Fruit fly (Drosophila melanogaster) whole organism, prepupa: Measurements from ENCODE around the gene CG32026.

Source experiments
- Blimp-1 ChIP-seq: fragments of 200-800 bp; sonication (Bioruptor generic); optimal IDR thresholded peaks from 3 replicates; lab custom pipeline; 2017; ENCODE audit warnings: missing biosample characterization, missing genetic modification characterization, mild to moderate bottlenecking, moderate library complexity, missing genetic modification reagents
- CG10669 ChIP-seq: fragments of 200-800 bp; sonication (Bioruptor generic); optimal IDR thresholded peaks from 3 replicates; lab custom pipeline; 2018; ENCODE audit warnings: missing biosample characterization, mild to moderate bottlenecking, missing genetic modification characterization, moderate library complexity
- CG11294 ChIP-seq: fragments of 200-800 bp; sonication (Bioruptor generic); IDR thresholded peaks from 2 replicates; pipeline ENCODE4 v1.3.6; 2022; ENCODE audit warnings: missing biosample characterization, missing genetic modification characterization
- CG11762 ChIP-seq: fragments of 200-800 bp; sonication (Bioruptor generic); optimal IDR thresholded peaks from 3 replicates; lab custom pipeline; 2016; ENCODE audit warnings: missing biosample characterization, missing genetic modification characterization; ENCODE audit not compliant: insufficient read depth
- CG11902 ChIP-seq: fragments of 200-800 bp; sonication (Bioruptor generic); optimal IDR thresholded peaks from 3 replicates; lab custom pipeline; 2016; ENCODE audit warnings: missing biosample characterization, missing genetic modification characterization
- CG15336 ChIP-seq: fragments of 200-800 bp; sonication (Bioruptor generic); IDR thresholded peaks from 2 replicates; pipeline ENCODE4 v1.3.6; 2022; ENCODE audit warnings: missing biosample characterization, missing genetic modification characterization
- CG1621 ChIP-seq: fragments of 200-800 bp; sonication (Bioruptor generic); optimal IDR thresholded peaks from 3 replicates; lab custom pipeline; 2018; ENCODE audit warnings: missing biosample characterization, mild to moderate bottlenecking, missing genetic modification characterization
- CG16779 ChIP-seq: fragments of 200-800 bp; sonication (Bioruptor generic); optimal IDR thresholded peaks from 3 replicates; lab custom pipeline; 2017; ENCODE audit warnings: missing biosample characterization, mild to moderate bottlenecking, missing genetic modification characterization
- CG3032 ChIP-seq: fragments of 200-800 bp; optimal IDR thresholded peaks from 2 replicates; lab custom pipeline; 2019; ENCODE audit warnings: missing biosample characterization, mild to moderate bottlenecking, missing genetic modification characterization, moderate library complexity
- CG31627 ChIP-seq: fragments of 200-800 bp; sonication (Bioruptor generic); optimal IDR thresholded peaks from 3 replicates; lab custom pipeline; 2016; ENCODE audit warnings: missing biosample characterization, missing genetic modification characterization
- CG32006 ChIP-seq: fragments of 200-800 bp; sonication (Bioruptor generic); optimal IDR thresholded peaks from 3 replicates; lab custom pipeline; 2017; ENCODE audit warnings: missing biosample characterization, mild to moderate bottlenecking, missing genetic modification characterization
- CG3919 ChIP-seq: fragments of 200-800 bp; sonication (Bioruptor generic); optimal IDR thresholded peaks from 3 replicates; lab custom pipeline; 2016; ENCODE audit warnings: missing biosample characterization, missing genetic modification characterization
- CG6163 ChIP-seq: fragments of 200-800 bp; sonication (Bioruptor generic); IDR thresholded peaks from 3 replicates; pipeline ENCODE4 v1.3.6; 2022; ENCODE audit warnings: missing biosample characterization, missing genetic modification characterization
- CG6276 ChIP-seq: fragments of 200-800 bp; sonication (Bioruptor generic); optimal IDR thresholded peaks from 2 replicates; lab custom pipeline; 2017; ENCODE audit warnings: missing biosample characterization, mild to moderate bottlenecking, missing genetic modification characterization
- CG6792 ChIP-seq: fragments of 200-800 bp; sonication (Bioruptor generic); optimal IDR thresholded peaks from 3 replicates; lab custom pipeline; 2016; ENCODE audit warnings: missing biosample characterization, missing genetic modification characterization
- CG6808 ChIP-seq: fragments of 200-800 bp; sonication (Bioruptor generic); optimal IDR thresholded peaks from 3 replicates; lab custom pipeline; 2017; ENCODE audit warnings: missing biosample characterization, missing genetic modification characterization, mild to moderate bottlenecking, moderate library complexity, missing genetic modification reagents
- CG7368 ChIP-seq: fragments of 200-800 bp; sonication (Bioruptor generic); optimal IDR thresholded peaks from 3 replicates; lab custom pipeline; 2016; ENCODE audit warnings: missing biosample characterization, missing genetic modification characterization
- CG8119 ChIP-seq: fragments of 200-800 bp; sonication (Bioruptor generic); IDR thresholded peaks from 3 replicates; pipeline ENCODE4 v1.3.6; 2022; ENCODE audit warnings: missing biosample characterization, missing genetic modification characterization
- CG8319 ChIP-seq: fragments of 200-800 bp; sonication (Bioruptor generic); optimal IDR thresholded peaks from 3 replicates; lab custom pipeline; 2016; ENCODE audit warnings: missing biosample characterization, missing genetic modification characterization
- CG8632 ChIP-seq: fragments of 200-800 bp; sonication (Bioruptor generic); optimal IDR thresholded peaks from 3 replicates; lab custom pipeline; 2016; ENCODE audit warnings: missing biosample characterization, missing genetic modification characterization
- Eip75B ChIP-seq: fragments of 200-800 bp; sonication (Bioruptor generic); optimal IDR thresholded peaks from 3 replicates; lab custom pipeline; 2016; ENCODE audit warnings: missing biosample characterization, missing genetic modification characterization
- Eip93F ChIP-seq: fragments of 200-800 bp; sonication (Bioruptor generic); optimal IDR thresholded peaks from 2 replicates; lab custom pipeline; 2016; ENCODE audit warnings: missing biosample characterization, mild to moderate bottlenecking, missing genetic modification characterization
- Ets96B ChIP-seq: fragments of 200-800 bp; optimal IDR thresholded peaks from 2 replicates; lab custom pipeline; 2019; ENCODE audit warnings: missing biosample characterization, mild to moderate bottlenecking, missing genetic modification characterization, moderate library complexity
- Gug ChIP-seq: fragments of 200-800 bp; sonication (Bioruptor generic); IDR thresholded peaks from 2 replicates; pipeline ENCODE4 v1.3.6; 2022; ENCODE audit warnings: missing biosample characterization, missing genetic modification characterization
- Hr38 ChIP-seq: sonication (Bioruptor generic); optimal IDR thresholded peaks from 2 replicates; lab custom pipeline; 2016; ENCODE audit warnings: missing biosample characterization, missing genetic modification characterization
- Hr39 ChIP-seq: fragments of 200-800 bp; sonication (Bioruptor generic); optimal IDR thresholded peaks from 2 replicates; lab custom pipeline; 2016; ENCODE audit warnings: missing biosample characterization, missing genetic modification characterization
- Hr4 ChIP-seq: fragments of 200-800 bp; sonication (Bioruptor generic); optimal IDR thresholded peaks from 3 replicates; lab custom pipeline; 2016; ENCODE audit warnings: missing biosample characterization, missing genetic modification characterization
- Lpt ChIP-seq: fragments of 200-800 bp; sonication (Bioruptor generic); optimal IDR thresholded peaks from 3 replicates; lab custom pipeline; 2016; ENCODE audit warnings: missing biosample characterization, missing genetic modification characterization
- Met ChIP-seq: fragments of 200-800 bp; sonication (Bioruptor generic); optimal IDR thresholded peaks from 3 replicates; lab custom pipeline; 2016; ENCODE audit warnings: missing biosample characterization, missing genetic modification characterization
- Smox ChIP-seq: fragments of 200-800 bp; sonication (Bioruptor generic); optimal IDR thresholded peaks from 3 replicates; lab custom pipeline; 2016; ENCODE audit warnings: missing biosample characterization, missing genetic modification characterization
- Sox102F ChIP-seq: fragments of 200-800 bp; sonication (Bioruptor generic); optimal IDR thresholded peaks from 2 replicates; lab custom pipeline; 2016; ENCODE audit warnings: missing biosample characterization, mild to moderate bottlenecking, missing genetic modification characterization
- Sox14 ChIP-seq: fragments of 200-800 bp; sonication (Bioruptor generic); optimal IDR thresholded peaks from 3 replicates; lab custom pipeline; 2016; ENCODE audit warnings: missing biosample characterization, missing genetic modification characterization
- Sox15 ChIP-seq: fragments of 200-800 bp; sonication (Bioruptor generic); optimal IDR thresholded peaks from 3 replicates; lab custom pipeline; 2016; ENCODE audit warnings: missing biosample characterization, missing genetic modification characterization
- achi ChIP-seq: fragments of 200-800 bp; sonication (Bioruptor generic); optimal IDR thresholded peaks from 3 replicates; lab custom pipeline; 2016; ENCODE audit warnings: missing biosample characterization, missing genetic modification characterization
- acj6 ChIP-seq: fragments of 200-800 bp; sonication (Bioruptor generic); optimal IDR thresholded peaks from 3 replicates; lab custom pipeline; 2016; ENCODE audit warnings: missing biosample characterization, missing genetic modification characterization
- dac ChIP-seq: fragments of 200-800 bp; sonication (Bioruptor generic); optimal IDR thresholded peaks from 2 replicates; lab custom pipeline; 2017; ENCODE audit warnings: missing biosample characterization, mild to moderate bottlenecking, missing genetic modification characterization
- esn ChIP-seq: fragments of 200-800 bp; sonication (Bioruptor generic); optimal IDR thresholded peaks from 2 replicates; lab custom pipeline; 2016; ENCODE audit warnings: missing biosample characterization, mild to moderate bottlenecking, missing genetic modification characterization, moderate library complexity
- fd59A ChIP-seq: fragments of 200-800 bp; sonication (Bioruptor generic); optimal IDR thresholded peaks from 2 replicates; lab custom pipeline; 2017; ENCODE audit warnings: missing biosample characterization, mild to moderate bottlenecking, missing genetic modification characterization, missing genetic modification reagents
- fd85E ChIP-seq: fragments of 200-800 bp; sonication (Bioruptor generic); optimal IDR thresholded peaks from 3 replicates; lab custom pipeline; 2016; ENCODE audit warnings: missing biosample characterization, missing genetic modification characterization
- fkh ChIP-seq: fragments of 200-800 bp; sonication (Bioruptor generic); optimal IDR thresholded peaks from 3 replicates; lab custom pipeline; 2017; ENCODE audit warnings: missing biosample characterization, mild to moderate bottlenecking, missing genetic modification characterization, moderate library complexity
- net ChIP-seq: fragments of 200-800 bp; sonication (Bioruptor generic); optimal IDR thresholded peaks from 3 replicates; lab custom pipeline; 2016; ENCODE audit warnings: missing biosample characterization, missing genetic modification characterization
- pdm3 ChIP-seq: fragments of 200-800 bp; sonication (Bioruptor generic); optimal IDR thresholded peaks from 3 replicates; lab custom pipeline; 2016; ENCODE audit warnings: missing biosample characterization, missing genetic modification characterization
- salr ChIP-seq, 2 experiments: fragments of 200-800 bp; sonication (Bioruptor generic); optimal IDR thresholded peaks; 3 replicates each; lab custom pipeline; 2016 to 2018; ENCODE audit warnings: missing biosample characterization in 2 of 2, missing genetic modification characterization in 2 of 2, mild to moderate bottlenecking in 1 of 2
- spab ChIP-seq: fragments of 200-800 bp; sonication (Bioruptor generic); optimal IDR thresholded peaks from 2 replicates; lab custom pipeline; 2017; ENCODE audit warnings: missing biosample characterization, mild to moderate bottlenecking, missing genetic modification characterization, missing genetic modification reagents
- ss ChIP-seq, 2 experiments: fragments of 200-800 bp; sonication (Bioruptor generic); optimal IDR thresholded peaks; 2 replicates in 1 of 2; 3 replicates in 1 of 2; lab custom pipeline; 2017 to 2018; ENCODE audit warnings: mild to moderate bottlenecking in 2 of 2, missing biosample characterization in 2 of 2, missing genetic modification characterization in 2 of 2, moderate library complexity in 1 of 2
- svp ChIP-seq: fragments of 200-800 bp; sonication (Bioruptor generic); peaks from one replicate; lab custom pipeline; 2016; ENCODE audit warnings: missing biosample characterization, missing genetic modification characterization
- topi ChIP-seq: fragments of 200-800 bp; sonication (Bioruptor generic); optimal IDR thresholded peaks from 3 replicates; lab custom pipeline; 2016; ENCODE audit warnings: missing biosample characterization, missing genetic modification characterization

CG32026 gene

DNA sequence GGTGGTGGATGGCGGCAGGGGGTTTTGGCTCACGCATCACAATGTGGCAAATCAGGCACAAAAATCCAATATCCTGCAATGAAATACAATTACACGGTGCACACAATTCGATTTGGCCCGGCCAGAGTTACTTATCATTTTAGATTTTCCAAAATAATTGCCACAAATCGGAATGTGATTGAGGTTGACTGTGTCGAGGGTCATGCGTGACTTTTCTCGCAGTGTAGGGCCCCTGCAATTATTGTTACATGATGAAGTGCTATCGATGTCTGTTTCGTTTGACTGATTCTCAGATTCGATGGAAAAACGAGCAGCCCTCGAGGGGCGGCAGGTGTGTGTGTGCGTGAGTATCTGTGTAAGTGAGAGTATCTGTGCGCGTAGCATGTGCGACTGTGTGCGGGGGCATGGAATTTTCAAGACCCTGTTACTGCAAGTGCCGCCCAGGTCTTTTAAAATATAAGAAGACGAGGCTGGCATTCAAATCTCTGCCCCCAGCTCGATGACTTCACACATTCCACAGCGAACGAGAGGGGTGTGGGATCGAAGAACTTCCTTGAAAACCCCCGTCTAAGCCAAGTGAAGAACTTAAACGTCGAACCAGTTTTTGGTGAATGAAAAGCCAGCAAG is 11.7 kb upstream of the CG32026 start (continued):
- TF ChIP-seq CG11762 (GFP tag; lab: Kevin White, UChicago) (peak; percentile 12), CG6163 (0 out of 3 replicates have a peak, but pooled peaks have one; percentile 7), fd59A (GFP tag; lab: Kevin White, UChicago) (no peak), salr (GFP tag; optimal IDR thresholded peaks at IDR 0.05; lab: Kevin White, UChicago) (no peak), pdm3 (GFP tag; lab: Kevin White, UChicago) (no peak), CG11294 (GFP tag; lab: Robert Waterston, UW) (no peak), CG16779 (no peak), CG10669 (no peak), CG32006 (GFP tag; lab: Kevin White, UChicago) (no peak), CG6792 (GFP tag; lab: Kevin White, UChicago) (no peak), CG8119 (GFP tag; lab: Robert Waterston, UW) (no peak), acj6 (no peak), Sox102F (GFP tag; lab: Kevin White, UChicago) (no peak), Met (GFP tag; lab: Kevin White, UChicago) (no peak), CG7368 (GFP tag; lab: Kevin White, UChicago) (no peak), Hr38 (GFP tag; lab: Kevin White, UChicago) (no peak)
- TF ChIP-seq, all 60 proteins: peak for 9

DNA sequence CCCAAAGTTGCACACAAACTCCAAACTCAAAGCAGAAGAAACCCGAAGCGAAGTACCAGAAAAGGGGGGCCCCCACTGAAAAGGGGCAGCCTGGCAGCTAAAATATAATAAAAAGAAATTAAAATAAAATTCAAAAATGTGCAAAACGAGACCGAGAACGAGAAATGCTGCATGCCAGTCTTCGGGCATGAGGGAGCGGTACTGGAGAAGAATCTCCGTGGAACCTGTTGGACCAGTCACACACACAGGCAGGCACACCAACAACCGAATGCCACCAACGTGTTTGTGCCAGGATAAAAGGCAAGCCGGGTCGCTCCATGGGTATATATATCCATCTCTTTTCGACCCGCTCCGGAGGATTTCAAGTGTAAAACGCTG is 11.2 kb upstream of the CG32026 start:
- TF ChIP-seq ss (GFP tag; optimal IDR thresholded peaks at IDR 0.05; lab: Kevin White, UChicago) (peak; percentile 54 to 58), Sox14 (GFP tag; lab: Kevin White, UChicago) (no peak), CG6792 (GFP tag; lab: Kevin White, UChicago) (no peak), CG3919 (GFP tag; lab: Kevin White, UChicago) (no peak), Eip75B (peak; percentile 7), net (GFP tag; lab: Kevin White, UChicago) (no peak), Met (GFP tag; lab: Kevin White, UChicago) (no peak), Gug (GFP tag; lab: Robert Waterston, UW) (no peak), topi (no peak), CG6276 (GFP tag; lab: Kevin White, UChicago) (peak; percentile 37), CG11902 (GFP tag; lab: Kevin White, UChicago) (no peak), Sox102F (GFP tag; lab: Kevin White, UChicago) (no peak), esn (GFP tag; lab: Kevin White, UChicago) (no peak), Ets96B (tag; lab: Kevin White, UChicago) (peak; percentile 29), fkh (no peak), fd59A (GFP tag; lab: Kevin White, UChicago) (no peak), spab (GFP tag; lab: Kevin White, UChicago) (peak; percentile 34), Eip93F (GFP tag; lab: Kevin White, UChicago) (no peak), CG32006 (GFP tag; lab: Kevin White, UChicago) (no peak), Lpt (GFP tag; lab: Kevin White, UChicago) (peak; percentile 58), fd85E (GFP tag; lab: Kevin White, UChicago) (no peak), acj6 (no peak), Hr4 (GFP tag; lab: Kevin White, UChicago) (no peak), CG31627 (GFP tag; lab: Kevin White, UChicago) (no peak), CG15336 (GFP tag; lab: Robert Waterston, UW) (peak; percentile 25; the same call in 1 of the 2 replicates), CG1621 (tag; lab: Kevin White, UChicago) (peak; percentile 68), Sox15 (GFP tag; lab: Kevin White, UChicago) (no peak), salr (GFP tag; optimal IDR thresholded peaks at IDR 0.05; lab: Kevin White, UChicago) (no peak), CG8632 (GFP tag; lab: Kevin White, UChicago) (no peak), Hr38 (GFP tag; lab: Kevin White, UChicago) (no peak), Hr39 (no peak), CG11762 (GFP tag; lab: Kevin White, UChicago) (no peak), dac (GFP tag; lab: Kevin White, UChicago) (no peak), CG7368 (GFP tag; lab: Kevin White, UChicago) (no peak), achi (no peak), CG3032 (tag; lab: Kevin White, UChicago) (no peak), Blimp-1 (no peak), Smox (GFP tag; lab: Kevin White, UChicago) (no peak), CG6808 (GFP tag; lab: Kevin White, UChicago) (peak; percentile 52), CG10669 (no peak), CG16779 (no peak), CG8319 (GFP tag; lab: Kevin White, UChicago) (no peak), CG6163 (peak; percentile 46; the same call in 2 of the 3 replicates), svp (GFP tag; lab: Kevin White, UChicago) (peak; percentile 43)
